Worm (Caenorhabditis elegans): Measurements from ENCODE around the gene R09E10.8.
A peak's percentile ranks its signal among the peaks of the same experiment; 100 is the strongest.

R09E10.8 gene

DNA sequence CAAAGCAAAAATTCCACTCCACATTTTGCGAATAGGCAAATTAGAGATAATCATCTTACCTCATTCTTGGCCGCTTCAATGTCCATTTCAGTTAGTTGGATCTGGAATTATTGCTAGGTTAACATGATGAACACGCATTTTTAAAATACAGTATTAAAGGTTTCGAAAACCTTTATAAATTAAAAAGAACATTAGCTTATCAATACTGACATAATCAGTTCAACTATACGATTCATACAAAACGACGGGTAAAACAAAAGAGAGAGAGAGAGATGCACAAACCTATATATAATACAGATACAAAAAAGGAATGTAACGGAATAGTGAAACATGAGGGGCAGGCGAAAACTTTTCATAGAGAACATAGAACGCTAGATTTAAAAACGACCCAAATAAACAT lies 28.7 kb downstream of the R09E10.8 start, which contains the start of gene thk-1:
Gene thk-1 (minus strand): TSS at position 101 of the 400 bp plus-strand sequence.
- TF ChIP-seq nhr-23 (tag; optimal IDR thresholded peaks at IDR 0.05), result no peak
- TF ChIP-seq crh-2 (tag; optimal IDR thresholded peaks at IDR 0.05), result no peak
- TF ChIP-seq nhr-21 (tag; optimal IDR thresholded peaks at IDR 0.05), result no peak
- TF ChIP-seq mdl-1 (tag; optimal IDR thresholded peaks at IDR 0.05), result no peak
- peak; percentile 47 for TF ChIP-seq fos-1 (tag; optimal IDR thresholded peaks at IDR 0.05)

DNA sequence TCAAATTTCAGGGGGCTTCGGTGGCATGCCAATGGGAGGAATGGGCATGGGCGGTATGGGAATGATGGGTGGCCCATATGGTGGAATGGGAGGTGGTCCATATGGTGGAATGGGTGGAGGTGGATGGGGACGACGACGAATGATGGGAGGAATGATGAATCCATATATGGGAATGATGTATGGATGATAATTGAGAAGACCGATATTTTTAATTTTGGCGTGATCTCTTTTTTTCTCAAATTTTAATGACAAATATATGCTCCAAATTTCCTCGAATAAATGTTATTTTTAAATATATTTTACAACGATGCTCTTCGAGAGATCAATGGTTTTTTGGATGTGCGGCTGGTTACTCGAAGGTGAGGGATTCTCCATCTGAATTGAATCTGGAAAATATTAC lies 32.5 kb downstream of the R09E10.8 start, which contains the start of gene Y43C5A.4:
Gene Y43C5A.4 (plus strand): TSS at position 301 of the 400 bp plus-strand sequence.
- no peak for TF ChIP-seq nhr-237 (tag; optimal IDR thresholded peaks at IDR 0.05)
- TF ChIP-seq F13H6.1 (tag; optimal IDR thresholded peaks at IDR 0.05), result no peak
- TF ChIP-seq mbf-1 (tag; optimal IDR thresholded peaks at IDR 0.05), result no peak
- TF ChIP-seq R02D3.7 (tag; optimal IDR thresholded peaks at IDR 0.05), result no peak
- no peak for TF ChIP-seq nhr-25 (tag; optimal IDR thresholded peaks at IDR 0.05)
- no peak for TF ChIP-seq ceh-82 (tag; optimal IDR thresholded peaks at IDR 0.05)
- no peak for TF ChIP-seq lin-11 (tag; optimal IDR thresholded peaks at IDR 0.05)
- TF ChIP-seq ceh-16 (tag; optimal IDR thresholded peaks at IDR 0.05), result no peak
- no peak for TF ChIP-seq gmeb-1 (tag; optimal IDR thresholded peaks at IDR 0.05)
- TF ChIP-seq lin-13 (GFP tag; optimal IDR thresholded peaks at IDR 0.05), result no peak

DNA sequence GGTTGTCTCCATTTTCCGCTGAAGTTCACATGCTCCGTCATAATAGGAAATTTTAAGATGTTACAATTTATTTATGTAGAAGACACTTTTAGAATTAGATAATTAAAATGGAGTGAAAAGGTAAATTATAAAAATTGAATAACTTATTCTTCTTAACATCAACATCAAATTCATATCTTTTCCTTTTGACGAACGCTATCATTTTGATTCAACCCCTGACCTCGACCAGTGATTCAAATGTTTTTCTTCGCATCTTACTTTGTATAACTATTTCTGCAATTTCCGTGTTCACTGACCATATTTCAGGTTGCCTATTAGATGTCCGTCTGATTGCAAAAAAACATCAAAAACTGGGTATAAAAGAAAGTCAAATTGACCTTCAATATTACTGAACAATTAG lies 33.3 kb downstream of the R09E10.8 start, which contains the start of gene Y43C5A.7:
Gene Y43C5A.7 (plus strand): TSS at position 301 of the 400 bp plus-strand sequence.
- TF ChIP-seq lin-39 (tag; optimal IDR thresholded peaks at IDR 0.05), result no peak
- no peak for TF ChIP-seq nhr-12 (tag; optimal IDR thresholded peaks at IDR 0.05)
- no peak for TF ChIP-seq elt-1 (tag; optimal IDR thresholded peaks at IDR 0.05)
- no peak for TF ChIP-seq C34F6.9 (tag; optimal IDR thresholded peaks at IDR 0.05)
- no peak for TF ChIP-seq mdl-1 (tag; optimal IDR thresholded peaks at IDR 0.05)
- TF ChIP-seq nhr-237 (tag; optimal IDR thresholded peaks at IDR 0.05), result no peak
- no peak for TF ChIP-seq unc-62 (GFP tag; optimal IDR thresholded peaks at IDR 0.05)
- TF ChIP-seq sma-3 (GFP tag; optimal IDR thresholded peaks at IDR 0.05), result no peak
- no peak for TF ChIP-seq F13H6.1 (tag; optimal IDR thresholded peaks at IDR 0.05)
- no peak for TF ChIP-seq nhr-21 (tag; optimal IDR thresholded peaks at IDR 0.05)
- TF ChIP-seq peb-1 (tag; optimal IDR thresholded peaks at IDR 0.05), result no peak
- TF ChIP-seq dmd-4 (tag; optimal IDR thresholded peaks at IDR 0.05), result no peak
- no peak for TF ChIP-seq ztf-11 (tag; optimal IDR thresholded peaks at IDR 0.05)
- no peak for TF ChIP-seq ztf-1 (GFP tag; conservative IDR thresholded peaks at IDR 0.05)
- no peak for TF ChIP-seq egl-27 (tag; optimal IDR thresholded peaks at IDR 0.05)
- TF ChIP-seq mbf-1 (tag; optimal IDR thresholded peaks at IDR 0.05), result no peak

DNA sequence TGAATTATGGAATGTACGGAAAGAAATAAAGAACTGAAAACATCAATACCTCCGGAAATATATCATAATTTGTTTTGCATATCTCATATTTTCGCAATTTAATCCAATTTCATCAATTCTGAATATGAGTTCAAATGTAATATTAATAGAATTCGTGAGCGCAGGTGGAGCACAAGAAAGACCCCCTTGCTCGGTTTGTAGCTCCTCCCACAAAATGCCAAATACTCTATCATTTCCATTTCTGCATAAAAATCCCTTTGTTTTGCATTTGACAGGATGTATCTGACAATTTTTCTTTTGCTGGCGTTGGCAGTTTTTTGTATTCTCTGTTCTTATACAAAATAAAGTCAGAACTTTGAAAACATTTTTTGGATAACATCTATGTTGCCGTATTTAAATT lies 35.2 kb downstream of the R09E10.8 start:
- no peak for TF ChIP-seq ama-1 (optimal IDR thresholded peaks at IDR 0.05)
- TF ChIP-seq Y55F3AM.14 (GFP tag; optimal IDR thresholded peaks at IDR 0.05), result no peak
- no peak for TF ChIP-seq ceh-82 (tag; optimal IDR thresholded peaks at IDR 0.05)

DNA sequence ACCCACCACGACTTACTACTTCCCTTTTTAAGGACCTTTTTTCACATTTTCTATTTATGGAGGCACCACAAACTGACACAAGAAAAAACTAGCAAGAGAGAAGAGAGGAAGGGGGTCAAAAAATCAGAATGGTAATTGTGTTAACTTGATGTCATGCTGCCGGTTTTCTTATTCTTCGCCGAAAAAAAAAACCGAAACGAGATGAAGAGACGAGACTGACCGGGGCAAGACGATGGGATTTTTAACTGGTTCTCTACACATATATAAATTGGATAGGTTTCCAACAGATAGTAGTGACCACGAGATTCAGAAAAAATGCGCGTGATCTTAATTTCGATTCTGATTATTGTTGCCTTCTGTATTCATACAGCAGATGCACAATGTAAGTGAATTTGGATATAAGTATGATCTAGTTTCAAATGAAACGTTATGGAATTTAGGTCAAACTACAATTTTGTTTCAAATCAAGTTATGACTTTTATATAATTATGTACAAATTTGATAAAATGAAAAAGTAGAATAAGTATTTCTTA lies 36.4 kb downstream of the R09E10.8 start, which contains the start of gene Y43C5A.3:
Gene Y43C5A.3 (plus strand): TSS at position 256 of the 533 bp plus-strand sequence.
- TF ChIP-seq crh-2 (tag; optimal IDR thresholded peaks at IDR 0.05), result peak; percentile 13
- TF ChIP-seq egl-27 (tag; optimal IDR thresholded peaks at IDR 0.05), result no peak
- TF ChIP-seq nhr-129 (tag; optimal IDR thresholded peaks at IDR 0.05), result peak; percentile 11
- TF ChIP-seq sma-3 (GFP tag; optimal IDR thresholded peaks at IDR 0.05), result peak; percentile 21

DNA sequence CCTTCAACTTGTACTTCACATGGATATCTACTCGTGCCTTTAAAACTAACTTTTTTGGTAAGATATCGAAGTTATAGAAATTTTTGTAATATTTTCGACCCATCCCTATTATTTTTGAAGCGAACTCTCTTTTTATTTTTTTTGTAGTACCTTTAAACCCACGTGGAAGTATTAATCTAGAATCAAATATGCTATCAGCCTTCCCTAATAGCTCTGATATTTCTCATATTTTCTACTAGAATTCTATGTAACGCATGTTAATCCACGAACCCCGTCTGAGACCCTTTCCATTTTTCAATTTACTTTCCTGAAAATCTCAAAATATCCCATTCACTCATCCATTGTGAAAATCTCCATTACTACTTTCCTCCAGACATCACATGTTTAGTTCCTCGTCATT lies 36.9 kb downstream of the R09E10.8 start:
- TF ChIP-seq egl-27 (tag; optimal IDR thresholded peaks at IDR 0.05), result no peak
- no peak for TF ChIP-seq nhr-6 (tag; optimal IDR thresholded peaks at IDR 0.05)
- TF ChIP-seq nhr-11 (tag; optimal IDR thresholded peaks at IDR 0.05), result no peak
- TF ChIP-seq zag-1 (tag; optimal IDR thresholded peaks at IDR 0.05), result no peak
- no peak for TF ChIP-seq snpc-4 (tag; optimal IDR thresholded peaks at IDR 0.05)
- no peak for TF ChIP-seq mab-5 (tag; optimal IDR thresholded peaks at IDR 0.05)
- no peak for TF ChIP-seq R02D3.7 (tag; optimal IDR thresholded peaks at IDR 0.05)
- TF ChIP-seq peb-1 (tag; optimal IDR thresholded peaks at IDR 0.05), result no peak
- TF ChIP-seq elt-3 (tag; optimal IDR thresholded peaks at IDR 0.05), result no peak
- no peak for TF ChIP-seq unc-62 (GFP tag; optimal IDR thresholded peaks at IDR 0.05)
- no peak for TF ChIP-seq unc-39 (tag; optimal IDR thresholded peaks at IDR 0.05)
